Worm (Caenorhabditis elegans): Measurements from ENCODE around the gene tub-1.

Gene tub-1

DNA sequence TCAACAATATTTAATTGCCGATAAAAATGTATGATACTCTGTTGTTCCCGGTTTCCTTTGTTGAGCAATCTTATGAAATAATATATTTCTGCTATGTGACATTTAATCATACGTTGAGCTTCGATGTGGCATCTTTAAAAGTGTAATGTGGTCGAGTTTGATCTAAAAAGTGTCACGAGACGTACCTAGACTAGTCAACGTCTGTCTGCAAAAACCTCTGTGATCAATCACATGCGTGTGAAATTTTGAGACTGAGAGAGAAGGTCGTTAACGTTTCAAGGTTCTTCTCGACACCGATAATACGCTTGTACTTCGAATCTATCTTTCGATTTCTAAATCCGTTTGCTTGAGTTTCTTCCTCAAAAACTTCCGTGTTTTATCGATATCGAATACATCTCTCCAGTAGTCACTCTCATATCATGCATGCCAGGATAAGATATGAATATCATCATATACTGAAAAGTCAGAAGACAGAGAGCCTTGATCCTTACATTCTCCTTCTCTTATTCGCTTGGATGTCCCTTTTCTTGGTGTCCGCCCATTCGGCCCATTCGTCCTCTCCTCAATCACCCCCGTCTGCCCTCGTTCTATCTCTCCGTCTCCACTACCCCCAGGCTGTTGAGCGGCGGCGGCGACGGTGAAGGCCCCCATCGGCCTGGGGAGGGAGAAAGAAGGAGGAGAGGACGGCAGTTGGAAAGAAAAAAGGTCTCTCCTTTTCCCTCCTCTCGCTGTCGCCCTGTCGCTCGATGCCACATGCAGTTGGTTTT is 28.3 kb downstream of the tub-1 start:
- peak; percentile 38; the same call in 1 of the 2 replicates for TF ChIP-seq pes-1 (GFP tag; IDR thresholded peaks at IDR 0.05)
- TF ChIP-seq B0310.2 (tag; optimal IDR thresholded peaks at IDR 0.05): no peak
- TF ChIP-seq hmg-4 (GFP tag; optimal IDR thresholded peaks at IDR 0.05): peak; percentile 91
- TF ChIP-seq ceh-36 (tag; optimal IDR thresholded peaks at IDR 0.05): no peak
- TF ChIP-seq tbx-11 (GFP tag; IDR thresholded peaks at IDR 0.05): no peak
- no peak for TF ChIP-seq tra-4 (tag; optimal IDR thresholded peaks at IDR 0.05)
- TF ChIP-seq hnd-1 (tag; optimal IDR thresholded peaks at IDR 0.05): no peak
- 0 out of 2 replicates have a peak, but pooled peaks have one; percentile 32 for TF ChIP-seq sea-1 (GFP tag; conservative IDR thresholded peaks at IDR 0.05)
- TF ChIP-seq hmbx-1 (tag; optimal IDR thresholded peaks at IDR 0.05): no peak
- TF ChIP-seq flt-1 (GFP tag; IDR thresholded peaks at IDR 0.05): 0 out of 2 replicates have a peak, but pooled peaks have one; percentile 43
- TF ChIP-seq scrt-1 (GFP tag; IDR thresholded peaks at IDR 0.05): peak; percentile 64; the same call in 1 of the 2 replicates
- peak; percentile 76 for TF ChIP-seq aly-1 (tag; optimal IDR thresholded peaks at IDR 0.05)
- peak; percentile 64 for TF ChIP-seq F13C5.2 (tag; optimal IDR thresholded peaks at IDR 0.05)
- TF ChIP-seq tbx-37 (GFP tag; conservative IDR thresholded peaks at IDR 0.05): peak; percentile 50; the same call in 1 of the 2 replicates
- no peak for TF ChIP-seq ceh-13 (GFP tag; optimal IDR thresholded peaks at IDR 0.05)
- peak; percentile 35 for TF ChIP-seq ets-7 (tag; optimal IDR thresholded peaks at IDR 0.05)
- no peak for TF ChIP-seq ama-1 (optimal IDR thresholded peaks at IDR 0.05)

- no peak for TF ChIP-seq ceh-13 (GFP tag; optimal IDR thresholded peaks at IDR 0.05)
- no peak for TF ChIP-seq aly-1 (tag; optimal IDR thresholded peaks at IDR 0.05)
- TF ChIP-seq ceh-36 (tag; optimal IDR thresholded peaks at IDR 0.05): no peak
- no peak for TF ChIP-seq sea-1 (GFP tag; conservative IDR thresholded peaks at IDR 0.05)
- no peak for TF ChIP-seq hmbx-1 (tag; optimal IDR thresholded peaks at IDR 0.05)
- TF ChIP-seq ama-1 (optimal IDR thresholded peaks at IDR 0.05): no peak
- no peak for TF ChIP-seq hmg-4 (GFP tag; optimal IDR thresholded peaks at IDR 0.05)
- no peak for TF ChIP-seq F13C5.2 (tag; optimal IDR thresholded peaks at IDR 0.05)
These were observed 29.0 kb downstream of the tub-1 start for ce11 chrII:8127794-8128193.

ce11 chrII:8127290-8127689 is 29.5 kb downstream of the tub-1 start:
- no peak for TF ChIP-seq tra-4 (tag; optimal IDR thresholded peaks at IDR 0.05)
- TF ChIP-seq sea-1 (GFP tag; conservative IDR thresholded peaks at IDR 0.05): no peak
- TF ChIP-seq ceh-13 (GFP tag; optimal IDR thresholded peaks at IDR 0.05): no peak
- no peak for TF ChIP-seq flt-1 (GFP tag; IDR thresholded peaks at IDR 0.05)

DNA sequence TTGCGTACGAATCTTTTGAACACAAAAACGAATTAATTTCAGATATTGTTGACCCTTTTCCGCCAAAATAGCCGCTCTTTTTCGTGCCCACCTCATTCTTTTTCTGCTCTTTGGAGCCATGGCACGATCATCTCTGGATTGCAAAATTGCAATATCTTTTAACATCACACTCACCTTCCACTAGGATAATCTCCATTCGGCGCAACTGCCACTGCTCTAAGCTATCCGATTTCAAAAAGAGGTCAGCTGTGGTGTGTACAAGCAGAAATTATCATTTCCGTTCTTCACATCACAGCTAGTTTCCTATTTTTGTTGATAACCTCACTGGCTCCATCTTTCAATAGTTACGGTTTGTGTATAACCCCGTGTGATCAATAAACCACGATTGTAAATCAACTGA is 30.1 kb downstream of the tub-1 start:
- TF ChIP-seq hmg-4 (GFP tag; optimal IDR thresholded peaks at IDR 0.05): no peak
- no peak for TF ChIP-seq hnd-1 (tag; optimal IDR thresholded peaks at IDR 0.05)
- no peak for TF ChIP-seq scrt-1 (GFP tag; IDR thresholded peaks at IDR 0.05)
- TF ChIP-seq ceh-13 (GFP tag; optimal IDR thresholded peaks at IDR 0.05): no peak
- no peak for TF ChIP-seq ets-7 (tag; optimal IDR thresholded peaks at IDR 0.05)
- TF ChIP-seq sea-1 (GFP tag; conservative IDR thresholded peaks at IDR 0.05): no peak
- no peak for TF ChIP-seq tbx-11 (GFP tag; IDR thresholded peaks at IDR 0.05)

- no peak for TF ChIP-seq hmbx-1 (tag; optimal IDR thresholded peaks at IDR 0.05)
- TF ChIP-seq pes-1 (GFP tag; IDR thresholded peaks at IDR 0.05): peak; percentile 41; the same call in 1 of the 2 replicates
- no peak for TF ChIP-seq B0310.2 (tag; optimal IDR thresholded peaks at IDR 0.05)
- no peak for TF ChIP-seq aly-1 (tag; optimal IDR thresholded peaks at IDR 0.05)
- TF ChIP-seq ama-1 (optimal IDR thresholded peaks at IDR 0.05): no peak
- peak; percentile 21 for TF ChIP-seq hmg-4 (GFP tag; optimal IDR thresholded peaks at IDR 0.05)
- no peak for TF ChIP-seq tra-4 (tag; optimal IDR thresholded peaks at IDR 0.05)
- no peak for TF ChIP-seq F13C5.2 (tag; optimal IDR thresholded peaks at IDR 0.05)
- TF ChIP-seq scrt-1 (GFP tag; IDR thresholded peaks at IDR 0.05): no peak
- no peak for TF ChIP-seq ets-7 (tag; optimal IDR thresholded peaks at IDR 0.05)
- TF ChIP-seq ceh-36 (tag; optimal IDR thresholded peaks at IDR 0.05): no peak
- TF ChIP-seq sea-1 (GFP tag; conservative IDR thresholded peaks at IDR 0.05): no peak
- no peak for TF ChIP-seq flt-1 (GFP tag; IDR thresholded peaks at IDR 0.05)
These were observed 30.6 kb downstream of the tub-1 start for ce11 chrII:8126132-8126531.

- TF ChIP-seq sea-1 (GFP tag; conservative IDR thresholded peaks at IDR 0.05) (no peak), F13C5.2 (tag; optimal IDR thresholded peaks at IDR 0.05) (no peak), flt-1 (GFP tag; IDR thresholded peaks at IDR 0.05) (no peak), tra-4 (tag; optimal IDR thresholded peaks at IDR 0.05) (no peak), scrt-1 (GFP tag; IDR thresholded peaks at IDR 0.05) (no peak), aly-1 (tag; optimal IDR thresholded peaks at IDR 0.05) (no peak), hmg-4 (GFP tag; optimal IDR thresholded peaks at IDR 0.05) (no peak), ceh-13 (GFP tag; optimal IDR thresholded peaks at IDR 0.05) (no peak), tbx-11 (GFP tag; IDR thresholded peaks at IDR 0.05) (no peak), ama-1 (optimal IDR thresholded peaks at IDR 0.05) (no peak), B0310.2 (tag; optimal IDR thresholded peaks at IDR 0.05) (no peak), ets-7 (tag; optimal IDR thresholded peaks at IDR 0.05) (no peak), tbx-37 (GFP tag; conservative IDR thresholded peaks at IDR 0.05) (no peak), pes-1 (GFP tag; IDR thresholded peaks at IDR 0.05) (no peak), ceh-36 (tag; optimal IDR thresholded peaks at IDR 0.05) (no peak), hnd-1 (tag; optimal IDR thresholded peaks at IDR 0.05) (no peak), hmbx-1 (tag; optimal IDR thresholded peaks at IDR 0.05) (no peak)
These were observed 31.3 kb downstream of the tub-1 start for ce11 chrII:8125439-8125838.

DNA sequence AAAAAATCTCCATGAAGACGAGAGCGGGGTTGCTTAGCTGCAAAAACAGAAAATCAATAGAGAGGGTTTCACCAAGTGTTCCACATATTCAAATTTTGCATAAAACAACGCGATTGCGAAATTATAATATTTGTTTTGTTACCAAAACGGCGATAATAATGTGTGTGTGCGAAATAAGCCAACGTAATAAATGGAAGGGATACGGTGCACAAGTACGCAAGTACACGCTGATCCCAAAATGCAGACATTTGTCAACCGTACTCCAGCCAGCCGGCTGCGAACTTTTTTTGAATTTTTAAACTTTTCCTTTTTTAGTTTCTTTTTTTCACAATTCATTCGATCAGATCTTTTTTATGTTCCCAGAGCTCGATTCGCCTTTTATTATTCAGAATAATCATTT is 31.9 kb downstream of the tub-1 start, which contains the start of gene ire-1:
Gene ire-1 (minus strand): TSS at position 44 of the 400 bp plus-strand sequence.
- TF ChIP-seq tbx-11 (GFP tag; IDR thresholded peaks at IDR 0.05) (no peak), hnd-1 (tag; optimal IDR thresholded peaks at IDR 0.05) (no peak), ceh-13 (GFP tag; optimal IDR thresholded peaks at IDR 0.05) (no peak), pes-1 (GFP tag; IDR thresholded peaks at IDR 0.05) (no peak), F13C5.2 (tag; optimal IDR thresholded peaks at IDR 0.05) (no peak), ets-7 (tag; optimal IDR thresholded peaks at IDR 0.05) (no peak), hmbx-1 (tag; optimal IDR thresholded peaks at IDR 0.05) (no peak), aly-1 (tag; optimal IDR thresholded peaks at IDR 0.05) (no peak), flt-1 (GFP tag; IDR thresholded peaks at IDR 0.05) (no peak), tbx-37 (GFP tag; conservative IDR thresholded peaks at IDR 0.05) (no peak), tra-4 (tag; optimal IDR thresholded peaks at IDR 0.05) (no peak), sea-1 (GFP tag; conservative IDR thresholded peaks at IDR 0.05) (no peak), scrt-1 (GFP tag; IDR thresholded peaks at IDR 0.05) (no peak), hmg-4 (GFP tag; optimal IDR thresholded peaks at IDR 0.05) (no peak), ceh-36 (tag; optimal IDR thresholded peaks at IDR 0.05) (no peak), B0310.2 (tag; optimal IDR thresholded peaks at IDR 0.05) (no peak)

Measured in whole organism, early embryonic.